Worm (Caenorhabditis elegans): ENCODE results near the gene cey-1.

ce11 chrII:11013667-11014066 lies 27.3 kb downstream of the cey-1 start, which contains the start of gene col-81:
- TF ChIP-seq snpc-4 (GFP tag; optimal IDR thresholded peaks at IDR 0.05), result no peak
- TF ChIP-seq snpc-4 (tag; optimal IDR thresholded peaks at IDR 0.05), result no peak
- no peak for TF ChIP-seq ama-1 (optimal IDR thresholded peaks at IDR 0.05)
- no peak for TF ChIP-seq ama-1 (GFP tag; optimal IDR thresholded peaks at IDR 0.05)
- TF ChIP-seq madf-3 (GFP tag; IDR thresholded peaks at IDR 0.05), result no peak
- TF ChIP-seq F55B11.4 (tag; optimal IDR thresholded peaks at IDR 0.05; ENCODE audit: borderline replicate concordance, insufficient read depth), result no peak
- TF ChIP-seq akir-1 (GFP tag; optimal IDR thresholded peaks at IDR 0.05), result no peak
- TF ChIP-seq atf-7 (tag; optimal IDR thresholded peaks at IDR 0.05), result no peak
